Worm (Caenorhabditis elegans): Measurements from ENCODE around the gene rgs-7.

The rgs-7 gene

ce11 chrX:3542242-3542641, at the start of gene rgs-7:
Gene rgs-7 (plus strand): TSS chrX:3542542.
- TF ChIP-seq nhr-129 (tag; optimal IDR thresholded peaks at IDR 0.05) = no peak
- no peak for TF ChIP-seq peb-1 (tag; optimal IDR thresholded peaks at IDR 0.05)
- TF ChIP-seq ama-1 (optimal IDR thresholded peaks at IDR 0.05) = no peak
- TF ChIP-seq ceh-82 (tag; optimal IDR thresholded peaks at IDR 0.05) = no peak
- TF ChIP-seq lsy-2 (tag; optimal IDR thresholded peaks at IDR 0.05) = no peak
- TF ChIP-seq ztf-4 (tag; optimal IDR thresholded peaks at IDR 0.05) = no peak
- TF ChIP-seq C34F6.9 (tag; optimal IDR thresholded peaks at IDR 0.05) = no peak
- no peak for TF ChIP-seq crh-2 (tag; optimal IDR thresholded peaks at IDR 0.05)
- no peak for TF ChIP-seq sem-4 (tag; optimal IDR thresholded peaks at IDR 0.05)
- no peak for TF ChIP-seq sma-3 (GFP tag; optimal IDR thresholded peaks at IDR 0.05)
- TF ChIP-seq elt-1 (tag; optimal IDR thresholded peaks at IDR 0.05) = no peak
- no peak for TF ChIP-seq ZK546.5 (tag; optimal IDR thresholded peaks at IDR 0.05)
- TF ChIP-seq nhr-12 (tag; optimal IDR thresholded peaks at IDR 0.05) = no peak

- TF ChIP-seq C34F6.9 (tag; optimal IDR thresholded peaks at IDR 0.05) (no peak), skn-1 (tag; optimal IDR thresholded peaks at IDR 0.05) (no peak), F13H6.1 (tag; optimal IDR thresholded peaks at IDR 0.05) (peak; percentile 36), ZK546.5 (tag; optimal IDR thresholded peaks at IDR 0.05) (no peak)
Measured at ce11 chrX:3494634-3495033, 47.7 kb upstream of the rgs-7 start.

ce11 chrX:3495776-3496175, 46.6 kb upstream of the rgs-7 start, which contains the start of gene glt-1:
Gene glt-1 (plus strand): TSS chrX:3496026.
- no peak for TF ChIP-seq ama-1 (optimal IDR thresholded peaks at IDR 0.05)
- TF ChIP-seq nhr-77 (tag; optimal IDR thresholded peaks at IDR 0.05) = no peak
- TF ChIP-seq C34F6.9 (tag; optimal IDR thresholded peaks at IDR 0.05) = no peak
- TF ChIP-seq mdl-1 (tag; optimal IDR thresholded peaks at IDR 0.05) = no peak
- TF ChIP-seq Y55F3AM.14 (GFP tag; optimal IDR thresholded peaks at IDR 0.05) = no peak
- peak; percentile 41 for TF ChIP-seq fos-1 (tag; optimal IDR thresholded peaks at IDR 0.05)
- TF ChIP-seq sma-3 (GFP tag; optimal IDR thresholded peaks at IDR 0.05) = peak; percentile 27
- TF ChIP-seq sma-9 (GFP tag; optimal IDR thresholded peaks at IDR 0.05) = peak; percentile 53
- no peak for TF ChIP-seq sma-9 (tag; optimal IDR thresholded peaks at IDR 0.05)
- TF ChIP-seq ceh-16 (tag; optimal IDR thresholded peaks at IDR 0.05) = no peak

ce11 chrX:3498953-3499352, 43.4 kb upstream of the rgs-7 start, which contains the start of gene C12D12.1:
Gene C12D12.1 (plus strand): TSS chrX:3499253.
- peak; percentile 24 for TF ChIP-seq fos-1 (tag; optimal IDR thresholded peaks at IDR 0.05)
- TF ChIP-seq ceh-82 (tag; optimal IDR thresholded peaks at IDR 0.05) = no peak

ce11 chrX:3499867-3500266, 42.5 kb upstream of the rgs-7 start:
- TF ChIP-seq fos-1 (tag; optimal IDR thresholded peaks at IDR 0.05) = peak; percentile 70
- peak; percentile 30 for TF ChIP-seq crh-2 (tag; optimal IDR thresholded peaks at IDR 0.05)
- no peak for TF ChIP-seq lin-39 (tag; optimal IDR thresholded peaks at IDR 0.05)

- no peak for TF ChIP-seq C34F6.9 (tag; optimal IDR thresholded peaks at IDR 0.05)
- TF ChIP-seq nhr-11 (tag; optimal IDR thresholded peaks at IDR 0.05) = no peak
- TF ChIP-seq unc-62 (GFP tag; optimal IDR thresholded peaks at IDR 0.05) = no peak
- TF ChIP-seq lin-13 (GFP tag; optimal IDR thresholded peaks at IDR 0.05) = no peak
- TF ChIP-seq unc-39 (tag; optimal IDR thresholded peaks at IDR 0.05) = no peak
- TF ChIP-seq alr-1 (tag; optimal IDR thresholded peaks at IDR 0.05) = no peak
Measured at ce11 chrX:3500357-3500756, 42.0 kb upstream of the rgs-7 start.

- no peak for TF ChIP-seq nhr-21 (tag; optimal IDR thresholded peaks at IDR 0.05)
- peak; percentile 7 for TF ChIP-seq sma-9 (GFP tag; optimal IDR thresholded peaks at IDR 0.05)
- no peak for TF ChIP-seq sma-9 (tag; optimal IDR thresholded peaks at IDR 0.05)
- peak; percentile 99 for TF ChIP-seq fos-1 (tag; optimal IDR thresholded peaks at IDR 0.05)
- TF ChIP-seq ztf-4 (tag; optimal IDR thresholded peaks at IDR 0.05) = no peak
- no peak for TF ChIP-seq lin-39 (tag; optimal IDR thresholded peaks at IDR 0.05)
- peak; percentile 58 for TF ChIP-seq crh-2 (tag; optimal IDR thresholded peaks at IDR 0.05)
- TF ChIP-seq nhr-237 (tag; optimal IDR thresholded peaks at IDR 0.05) = no peak
- no peak for TF ChIP-seq ZK546.5 (tag; optimal IDR thresholded peaks at IDR 0.05)
- no peak for TF ChIP-seq mdl-1 (tag; optimal IDR thresholded peaks at IDR 0.05)
- TF ChIP-seq alr-1 (tag; optimal IDR thresholded peaks at IDR 0.05) = no peak
- no peak for TF ChIP-seq mab-5 (tag; optimal IDR thresholded peaks at IDR 0.05)
Measured at ce11 chrX:3500903-3501302, 41.4 kb upstream of the rgs-7 start.
